Worm (Caenorhabditis elegans) whole organism, L2 larva: ENCODE results near the gene srbc-54.

ENCODE experiments used
- C34F6.9 ChIP-seq: fragments of 150-350 bp; optimal IDR thresholded peaks from 2 replicates; lab custom pipeline; 2014; ENCODE audit warnings: missing biosample characterization, missing genetic modification characterization
- F13H6.1 ChIP-seq: sonication (generic microtip); optimal IDR thresholded peaks from 2 replicates; lab custom pipeline; 2016; ENCODE audit warnings: missing genetic modification characterization, missing compliant biosample characterization
- R02D3.7 ChIP-seq: fragments of 150-350 bp; optimal IDR thresholded peaks from 2 replicates; lab custom pipeline; 2014; ENCODE audit warnings: missing biosample characterization, missing genetic modification characterization
- Y55F3AM.14 ChIP-seq: fragments of 200-800 bp; sonication (Bioruptor generic); optimal IDR thresholded peaks from 2 replicates; lab custom pipeline; 2018; ENCODE audit warnings: mild to moderate bottlenecking, missing genetic modification characterization, missing compliant biosample characterization
- ZK546.5 ChIP-seq: sonication (generic microtip); optimal IDR thresholded peaks from 2 replicates; lab custom pipeline; 2017; ENCODE audit warnings: missing biosample characterization, missing genetic modification characterization
- alr-1 ChIP-seq: fragments of 150-350 bp; optimal IDR thresholded peaks from 2 replicates; lab custom pipeline; 2014; ENCODE audit warnings: missing biosample characterization, missing genetic modification characterization
- aly-2 ChIP-seq: fragments of 150-350 bp; optimal IDR thresholded peaks from 2 replicates; lab custom pipeline; 2014; ENCODE audit warnings: missing biosample characterization, missing genetic modification characterization
- ama-1 ChIP-seq: fragments of 150-350 bp; optimal IDR thresholded peaks from 2 replicates; lab custom pipeline; 2018; ENCODE audit warnings: inconsistent platforms
- blmp-1 ChIP-seq: sonication (generic microtip); optimal IDR thresholded peaks from 2 replicates; lab custom pipeline; 2017; ENCODE audit warnings: missing genetic modification characterization, mild to moderate bottlenecking, missing compliant biosample characterization, antibody characterized with exemption, moderate library complexity; ENCODE audit not compliant: insufficient read depth
- ceh-16 ChIP-seq: fragments of 150-350 bp; optimal IDR thresholded peaks from 2 replicates; lab custom pipeline; 2014; ENCODE audit warnings: missing biosample characterization, missing genetic modification characterization
- ceh-82 ChIP-seq: fragments of 150-350 bp; optimal IDR thresholded peaks from 2 replicates; lab custom pipeline; 2014; ENCODE audit warnings: missing biosample characterization, missing genetic modification characterization
- crh-2 ChIP-seq: sonication (generic microtip); optimal IDR thresholded peaks from 2 replicates; lab custom pipeline; 2017; ENCODE audit warnings: missing biosample characterization, missing genetic modification characterization
- dmd-4 ChIP-seq: sonication (generic microtip); optimal IDR thresholded peaks from 2 replicates; lab custom pipeline; 2017; ENCODE audit warnings: missing biosample characterization, missing genetic modification characterization
- egl-27 ChIP-seq: sonication (generic microtip); optimal IDR thresholded peaks from 3 replicates; lab custom pipeline; 2017; ENCODE audit warnings: missing biosample characterization, missing genetic modification reagents, missing genetic modification characterization
- elt-1 ChIP-seq: fragments of 150-350 bp; optimal IDR thresholded peaks from 2 replicates; lab custom pipeline; 2014; ENCODE audit warnings: missing biosample characterization, missing genetic modification characterization
- elt-3 ChIP-seq: sonication (generic microtip); optimal IDR thresholded peaks from 2 replicates; lab custom pipeline; 2017; ENCODE audit warnings: missing biosample characterization, missing genetic modification characterization
- fos-1 ChIP-seq: fragments of 150-350 bp; optimal IDR thresholded peaks from 2 replicates; lab custom pipeline; 2014; ENCODE audit warnings: missing biosample characterization, missing genetic modification characterization
- gmeb-1 ChIP-seq: fragments of 150-350 bp; optimal IDR thresholded peaks from 2 replicates; lab custom pipeline; 2014; ENCODE audit warnings: missing biosample characterization, missing genetic modification characterization
- lin-11 ChIP-seq: fragments of 150-350 bp; sonication (generic microtip); optimal IDR thresholded peaks from 2 replicates; lab custom pipeline; 2014; ENCODE audit warnings: missing biosample characterization, missing genetic modification characterization, inconsistent platforms, mixed read lengths
- lin-13 ChIP-seq: fragments of 150-350 bp; optimal IDR thresholded peaks from 2 replicates; lab custom pipeline; 2014; ENCODE audit warnings: missing biosample characterization, missing genetic modification reagents, missing genetic modification characterization
- lin-39 ChIP-seq: fragments of 150-350 bp; optimal IDR thresholded peaks from 2 replicates; lab custom pipeline; 2014; ENCODE audit warnings: missing biosample characterization, missing genetic modification reagents, missing genetic modification characterization
- lsy-2 ChIP-seq, 2 experiments: fragments of 150-350 bp in 1 of 2; sonication (generic microtip) in 1 of 2; optimal IDR thresholded peaks; 2 replicates each; lab custom pipeline; 2014 to 2017; ENCODE audit warnings: missing biosample characterization in 2 of 2, missing genetic modification characterization in 2 of 2
- mab-5 ChIP-seq: fragments of 150-350 bp; optimal IDR thresholded peaks from 2 replicates; lab custom pipeline; 2014; ENCODE audit warnings: missing biosample characterization, missing genetic modification characterization
- mbf-1 ChIP-seq: sonication (generic microtip); optimal IDR thresholded peaks from 2 replicates; lab custom pipeline; 2017; ENCODE audit warnings: missing biosample characterization, missing genetic modification characterization
- mdl-1 ChIP-seq, 2 experiments: fragments of 150-350 bp in 1 of 2; sonication (generic microtip) in 1 of 2; optimal IDR thresholded peaks; 2 replicates each; lab custom pipeline; 2017; ENCODE audit warnings: missing biosample characterization in 2 of 2, missing genetic modification characterization in 2 of 2
- nhr-10 ChIP-seq: sonication (generic microtip); optimal IDR thresholded peaks from 2 replicates; lab custom pipeline; 2017; ENCODE audit warnings: missing biosample characterization, missing genetic modification characterization
- nhr-11 ChIP-seq: fragments of 150-350 bp; optimal IDR thresholded peaks from 2 replicates; lab custom pipeline; 2014; ENCODE audit warnings: missing biosample characterization, missing genetic modification characterization
- nhr-12 ChIP-seq: fragments of 150-350 bp; optimal IDR thresholded peaks from 2 replicates; lab custom pipeline; 2014; ENCODE audit warnings: missing biosample characterization, missing genetic modification characterization
- nhr-129 ChIP-seq: fragments of 150-350 bp; optimal IDR thresholded peaks from 2 replicates; lab custom pipeline; 2014; ENCODE audit warnings: missing biosample characterization, missing genetic modification characterization
- nhr-21 ChIP-seq: fragments of 150-350 bp; optimal IDR thresholded peaks from 2 replicates; lab custom pipeline; 2014; ENCODE audit warnings: missing biosample characterization, missing genetic modification characterization
- nhr-23 ChIP-seq: fragments of 150-350 bp; optimal IDR thresholded peaks from 2 replicates; lab custom pipeline; 2014; ENCODE audit warnings: missing biosample characterization, missing genetic modification reagents, missing genetic modification characterization
- nhr-237 ChIP-seq: fragments of 150-350 bp; optimal IDR thresholded peaks from 2 replicates; lab custom pipeline; 2014; ENCODE audit warnings: missing biosample characterization, missing genetic modification characterization
- nhr-25 ChIP-seq: fragments of 150-350 bp; sonication (generic microtip); optimal IDR thresholded peaks from 3 replicates; lab custom pipeline; 2014; ENCODE audit warnings: missing biosample characterization, missing genetic modification characterization
- nhr-6 ChIP-seq: fragments of 150-350 bp; optimal IDR thresholded peaks from 2 replicates; lab custom pipeline; 2014; ENCODE audit warnings: missing biosample characterization, missing genetic modification characterization
- nhr-77 ChIP-seq: fragments of 150-350 bp; optimal IDR thresholded peaks from 2 replicates; lab custom pipeline; 2014; ENCODE audit warnings: missing biosample characterization, missing genetic modification characterization
- peb-1 ChIP-seq: fragments of 150-350 bp; optimal IDR thresholded peaks from 2 replicates; lab custom pipeline; 2014; ENCODE audit warnings: missing biosample characterization, missing genetic modification characterization
- sem-4 ChIP-seq: fragments of 150-350 bp; optimal IDR thresholded peaks from 2 replicates; lab custom pipeline; 2014; ENCODE audit warnings: missing biosample characterization, missing genetic modification reagents, missing genetic modification characterization
- skn-1 ChIP-seq: sonication (generic microtip); optimal IDR thresholded peaks from 2 replicates; lab custom pipeline; 2017; ENCODE audit warnings: missing biosample characterization, missing genetic modification characterization
- sma-3 ChIP-seq: sonication (generic microtip); optimal IDR thresholded peaks from 2 replicates; lab custom pipeline; 2016; ENCODE audit warnings: missing genetic modification reagents, missing genetic modification characterization, missing compliant biosample characterization
- sma-9 ChIP-seq, 2 experiments: fragments of 150-350 bp in 1 of 2; sonication (generic microtip) in 1 of 2; optimal IDR thresholded peaks; 2 replicates each; lab custom pipeline; 2014 to 2016; ENCODE audit warnings: missing genetic modification characterization in 2 of 2, mild to moderate bottlenecking in 1 of 2, missing biosample characterization in 1 of 2, missing compliant biosample characterization in 1 of 2, missing genetic modification reagents in 1 of 2, moderate library complexity in 1 of 2
- snpc-4 ChIP-seq: fragments of 150-350 bp; optimal IDR thresholded peaks from 2 replicates; lab custom pipeline; 2014; ENCODE audit warnings: missing biosample characterization, missing genetic modification characterization
- unc-39 ChIP-seq: fragments of 150-350 bp; optimal IDR thresholded peaks from 2 replicates; lab custom pipeline; 2014; ENCODE audit warnings: missing biosample characterization, missing genetic modification characterization
- unc-55 ChIP-seq: fragments of 150-350 bp; sonication (generic microtip); optimal IDR thresholded peaks from 3 replicates; lab custom pipeline; 2014; ENCODE audit warnings: missing biosample characterization, missing genetic modification reagents, missing genetic modification characterization
- unc-62 ChIP-seq: fragments of 150-350 bp; optimal IDR thresholded peaks from 2 replicates; lab custom pipeline; 2014; ENCODE audit warnings: missing biosample characterization, missing genetic modification reagents, missing genetic modification characterization
- zag-1 ChIP-seq: fragments of 150-350 bp; optimal IDR thresholded peaks from 2 replicates; lab custom pipeline; 2014; ENCODE audit warnings: missing biosample characterization, missing genetic modification characterization
- ztf-1 ChIP-seq: fragments of 200-800 bp; sonication (Bioruptor generic); conservative IDR thresholded peaks from 2 replicates; pipeline ENCODE4 v1.3.6; 2022; ENCODE audit warnings: missing genetic modification characterization, missing compliant biosample characterization
- ztf-11 ChIP-seq: sonication (generic microtip); optimal IDR thresholded peaks from 2 replicates; lab custom pipeline; 2017; ENCODE audit warnings: missing biosample characterization, missing genetic modification characterization
- ztf-4 ChIP-seq: fragments of 150-350 bp; optimal IDR thresholded peaks from 2 replicates; lab custom pipeline; 2014; ENCODE audit warnings: missing biosample characterization, missing genetic modification characterization

srbc-54 gene

DNA sequence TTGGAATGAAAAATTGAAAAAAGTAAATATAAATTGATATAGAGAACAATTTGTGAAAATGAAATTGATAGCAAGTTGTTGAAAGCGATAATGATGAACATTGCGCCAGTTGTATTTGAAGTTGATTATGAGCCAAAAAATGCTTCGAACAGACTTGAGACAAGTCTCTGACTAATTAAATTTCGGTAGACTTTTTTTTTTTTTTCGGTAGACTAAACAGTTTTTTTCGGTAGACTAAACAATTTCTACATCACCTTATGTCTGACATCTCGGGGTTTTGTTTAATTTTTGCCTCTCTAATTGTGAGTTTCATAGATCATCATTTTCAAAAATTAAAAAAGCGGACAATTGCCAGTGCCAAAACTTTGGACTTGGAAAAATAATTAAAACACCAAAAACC, at the start of gene srbc-54:
srbc-54 (minus strand) TSS at position 101 of the 400 bp plus-strand sequence.
- TF ChIP-seq nhr-11 (tag; lab: Kevin White, UChicago) (no peak), lsy-2 (tag; optimal IDR thresholded peaks at IDR 0.05; lab: Kevin White, UChicago) (no peak), C34F6.9 (tag; lab: Kevin White, UChicago) (no peak), nhr-23 (tag; lab: Kevin White, UChicago) (no peak), ceh-82 (no peak), gmeb-1 (tag; lab: Kevin White, UChicago) (no peak), unc-55 (GFP tag; lab: Kevin White, UChicago) (no peak), blmp-1 (no peak), zag-1 (no peak), ZK546.5 (tag; lab: Kevin White, UChicago) (no peak), lin-13 (GFP tag; lab: Kevin White, UChicago) (no peak), nhr-10 (no peak), mab-5 (tag; lab: Kevin White, UChicago) (no peak), egl-27 (tag; lab: Kevin White, UChicago) (no peak), R02D3.7 (tag; lab: Kevin White, UChicago) (no peak), ztf-4 (tag; lab: Kevin White, UChicago) (no peak), peb-1 (tag; lab: Kevin White, UChicago) (no peak), sma-9 (GFP tag; optimal IDR thresholded peaks at IDR 0.05; lab: Kevin White, UChicago) (no peak), sma-9 (tag; optimal IDR thresholded peaks at IDR 0.05; lab: Kevin White, UChicago) (no peak), aly-2 (tag; lab: Kevin White, UChicago) (no peak), ztf-11 (tag; lab: Kevin White, UChicago) (no peak)

DNA sequence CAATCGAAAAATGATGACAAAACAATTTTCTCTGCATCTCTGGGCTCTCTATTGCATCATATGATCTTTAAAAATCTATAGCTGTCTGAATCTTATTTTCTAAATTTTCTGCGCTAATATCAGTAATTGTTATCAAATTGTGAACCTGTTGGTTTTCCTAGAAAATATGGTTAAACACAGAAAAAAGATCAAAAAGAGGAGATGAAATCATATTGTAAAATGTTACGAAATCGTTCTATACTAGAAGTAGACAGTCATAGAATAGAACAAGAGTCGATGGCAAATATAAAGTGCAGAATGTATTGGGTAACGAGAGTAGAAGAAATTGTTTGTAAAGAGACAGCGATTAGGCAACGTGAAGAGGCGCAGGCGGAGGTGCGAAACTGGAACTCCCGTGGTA, 47.2 kb upstream of the srbc-54 start:
- TF ChIP-seq mdl-1 (tag; optimal IDR thresholded peaks at IDR 0.05; lab: Kevin White, UChicago) (no peak), aly-2 (tag; lab: Kevin White, UChicago) (no peak), mbf-1 (tag; lab: Kevin White, UChicago) (no peak), lin-11 (tag; lab: Kevin White, UChicago) (no peak), ceh-82 (no peak), F13H6.1 (tag; lab: Kevin White, UChicago) (peak; percentile 57), nhr-12 (tag; lab: Kevin White, UChicago) (no peak), unc-55 (GFP tag; lab: Kevin White, UChicago) (peak; percentile 57), fos-1 (tag; lab: Kevin White, UChicago) (peak; percentile 85), ztf-4 (tag; lab: Kevin White, UChicago) (no peak), elt-3 (no peak), dmd-4 (tag; lab: Kevin White, UChicago) (no peak), unc-62 (GFP tag; lab: Kevin White, UChicago) (no peak), nhr-21 (peak; percentile 57), egl-27 (tag; lab: Kevin White, UChicago) (no peak), nhr-129 (tag; lab: Kevin White, UChicago) (peak; percentile 94), ama-1 (lab: Kevin White, UChicago) (no peak), Y55F3AM.14 (no peak), sem-4 (tag; lab: Kevin White, UChicago) (no peak), nhr-25 (peak; percentile 47), lin-39 (tag; lab: Kevin White, UChicago) (no peak), elt-1 (no peak), blmp-1 (peak; percentile 5), nhr-11 (tag; lab: Kevin White, UChicago) (no peak), sma-3 (GFP tag; lab: Kevin White, UChicago) (peak; percentile 54), lin-13 (GFP tag; lab: Kevin White, UChicago) (peak; percentile 19), nhr-237 (tag; lab: Kevin White, UChicago) (no peak), ZK546.5 (tag; lab: Kevin White, UChicago) (no peak), C34F6.9 (tag; lab: Kevin White, UChicago) (peak; percentile 73), ztf-11 (tag; lab: Kevin White, UChicago) (no peak), mab-5 (tag; lab: Kevin White, UChicago) (no peak), skn-1 (peak; percentile 98), ceh-16 (no peak), ztf-1 (no peak), lsy-2 (tag; optimal IDR thresholded peaks at IDR 0.05; lab: Kevin White, UChicago) (peak in 1 of 2 experiments; percentile 9), nhr-10 (no peak), gmeb-1 (tag; lab: Kevin White, UChicago) (peak; percentile 25), alr-1 (tag; lab: Kevin White, UChicago) (no peak), snpc-4 (no peak), R02D3.7 (tag; lab: Kevin White, UChicago) (no peak), sma-9 (GFP tag; optimal IDR thresholded peaks at IDR 0.05; lab: Kevin White, UChicago) (peak; percentile 10), sma-9 (tag; optimal IDR thresholded peaks at IDR 0.05; lab: Kevin White, UChicago) (no peak), nhr-77 (no peak), nhr-23 (tag; lab: Kevin White, UChicago) (no peak), crh-2 (tag; lab: Kevin White, UChicago) (peak; percentile 79), nhr-6 (tag; lab: Kevin White, UChicago) (peak; percentile 14), zag-1 (no peak), unc-39 (tag; lab: Kevin White, UChicago) (no peak), peb-1 (tag; lab: Kevin White, UChicago) (no peak)
